Worm (Caenorhabditis elegans): ENCODE measurements around the gene rfc-3.

rfc-3 gene

ce11 chrIV:13063714-13064113, 31.8 kb upstream of the rfc-3 start, which contains the start of gene scl-5:
Gene scl-5, plus strand, starts transcription at chrIV:13064014.
- no peak for TF ChIP-seq unc-39 (tag; optimal IDR thresholded peaks at IDR 0.05)

- TF ChIP-seq nhr-11 (tag; optimal IDR thresholded peaks at IDR 0.05), result no peak
- TF ChIP-seq lsy-12 (tag; optimal IDR thresholded peaks at IDR 0.05), result no peak
- TF ChIP-seq nhr-28 (tag; optimal IDR thresholded peaks at IDR 0.05), result no peak
- TF ChIP-seq nhr-12 (tag; optimal IDR thresholded peaks at IDR 0.05), result no peak
- no peak for TF ChIP-seq egl-5 (tag; optimal IDR thresholded peaks at IDR 0.05)
- no peak for TF ChIP-seq ztf-11 (tag; optimal IDR thresholded peaks at IDR 0.05)
These were observed 29.5 kb upstream of the rfc-3 start for ce11 chrIV:13066044-13066443.

ce11 chrIV:13067200-13067599, 28.4 kb upstream of the rfc-3 start, which contains the start of gene col-131:
Gene col-131, minus strand, starts transcription at chrIV:13067300.
- TF ChIP-seq nhr-237 (tag; optimal IDR thresholded peaks at IDR 0.05), result no peak
- no peak for TF ChIP-seq nhr-76 (tag; optimal IDR thresholded peaks at IDR 0.05)
- TF ChIP-seq R02D3.7 (tag; optimal IDR thresholded peaks at IDR 0.05), result no peak
- TF ChIP-seq unc-62 (GFP tag; optimal IDR thresholded peaks at IDR 0.05), result no peak
- no peak for TF ChIP-seq nfya-1 (tag; optimal IDR thresholded peaks at IDR 0.05; ENCODE audit: insufficient read depth)

ce11 chrIV:13068451-13068850, 27.1 kb upstream of the rfc-3 start, which contains the start of gene scl-6:
Gene scl-6, plus strand, starts transcription at chrIV:13068751.
- TF ChIP-seq nhr-11 (tag; optimal IDR thresholded peaks at IDR 0.05), result no peak
- no peak for TF ChIP-seq sea-2 (GFP tag; optimal IDR thresholded peaks at IDR 0.05)
- no peak for TF ChIP-seq ztf-11 (tag; optimal IDR thresholded peaks at IDR 0.05)
- TF ChIP-seq nhr-43 (tag; optimal IDR thresholded peaks at IDR 0.05; ENCODE audit: poor library complexity, severe bottlenecking), result no peak
- TF ChIP-seq nfya-1 (tag; optimal IDR thresholded peaks at IDR 0.05; ENCODE audit: insufficient read depth), result no peak
- TF ChIP-seq nhr-67 (tag; optimal IDR thresholded peaks at IDR 0.05), result no peak
- no peak for TF ChIP-seq egl-5 (tag; optimal IDR thresholded peaks at IDR 0.05)

- TF ChIP-seq lin-15B (tag; optimal IDR thresholded peaks at IDR 0.05) (no peak), nhr-76 (tag; optimal IDR thresholded peaks at IDR 0.05) (no peak), ZK546.5 (tag; optimal IDR thresholded peaks at IDR 0.05) (no peak), jun-1 (tag; optimal IDR thresholded peaks at IDR 0.05) (no peak), elt-1 (tag; optimal IDR thresholded peaks at IDR 0.05) (no peak), pha-4 (tag; optimal IDR thresholded peaks at IDR 0.05) (no peak), ceh-16 (tag; optimal IDR thresholded peaks at IDR 0.05) (no peak), unc-39 (tag; optimal IDR thresholded peaks at IDR 0.05) (no peak), fkh-2 (tag; optimal IDR thresholded peaks at IDR 0.05) (no peak), nhr-12 (tag; optimal IDR thresholded peaks at IDR 0.05) (no peak), mdl-1 (tag; optimal IDR thresholded peaks at IDR 0.05) (no peak), ztf-11 (tag; optimal IDR thresholded peaks at IDR 0.05) (no peak)
These were observed 25.4 kb upstream of the rfc-3 start, which contains the start of gene scl-7 for ce11 chrIV:13070142-13070541. Gene scl-7, plus strand, starts transcription at chrIV:13070442.

- no peak for TF ChIP-seq nhr-11 (tag; optimal IDR thresholded peaks at IDR 0.05)
- no peak for TF ChIP-seq ztf-4 (tag; optimal IDR thresholded peaks at IDR 0.05)
- TF ChIP-seq egl-27 (tag; optimal IDR thresholded peaks at IDR 0.05), result no peak
- TF ChIP-seq nhr-23 (tag; optimal IDR thresholded peaks at IDR 0.05), result no peak
- no peak for TF ChIP-seq ZK546.5 (tag; optimal IDR thresholded peaks at IDR 0.05)
- no peak for TF ChIP-seq mml-1 (tag; optimal IDR thresholded peaks at IDR 0.05)
- TF ChIP-seq pqm-1 (tag; optimal IDR thresholded peaks at IDR 0.05), result no peak
- TF ChIP-seq jun-1 (tag; optimal IDR thresholded peaks at IDR 0.05), result no peak
- TF ChIP-seq fkh-2 (tag; optimal IDR thresholded peaks at IDR 0.05), result no peak
- no peak for TF ChIP-seq lsy-12 (tag; optimal IDR thresholded peaks at IDR 0.05)
- no peak for TF ChIP-seq ceh-9 (tag; optimal IDR thresholded peaks at IDR 0.05)
- no peak for TF ChIP-seq nhr-12 (tag; optimal IDR thresholded peaks at IDR 0.05)
- no peak for TF ChIP-seq hmg-11 (tag; optimal IDR thresholded peaks at IDR 0.05)
- TF ChIP-seq mdl-1 (tag; optimal IDR thresholded peaks at IDR 0.05), result no peak
- TF ChIP-seq fos-1 (tag; optimal IDR thresholded peaks at IDR 0.05), result no peak
These were observed 24.1 kb upstream of the rfc-3 start, which contains the start of gene scl-8 for ce11 chrIV:13071445-13071844. Gene scl-8, plus strand, starts transcription at chrIV:13071745.

Data from whole organism, L3 larva.